Worm (Caenorhabditis elegans): Measurements from ENCODE around the gene wrt-4.

Gene wrt-4

ce11 chrX:15709594-15709993, 47.5 kb downstream of the wrt-4 start:
- peak; percentile 72 for TF ChIP-seq nhr-43 (tag; optimal IDR thresholded peaks at IDR 0.05; ENCODE audit: poor library complexity, severe bottlenecking)
- TF ChIP-seq unc-62 (GFP tag; optimal IDR thresholded peaks at IDR 0.05) = no peak
- TF ChIP-seq aly-2 (tag; optimal IDR thresholded peaks at IDR 0.05) = no peak
- no peak for TF ChIP-seq mml-1 (tag; optimal IDR thresholded peaks at IDR 0.05)
- no peak for TF ChIP-seq nhr-67 (tag; optimal IDR thresholded peaks at IDR 0.05)
- no peak for TF ChIP-seq egl-27 (tag; optimal IDR thresholded peaks at IDR 0.05)
- peak; percentile 13 for TF ChIP-seq R02D3.7 (tag; optimal IDR thresholded peaks at IDR 0.05)
- no peak for TF ChIP-seq unc-39 (tag; optimal IDR thresholded peaks at IDR 0.05)
- TF ChIP-seq nhr-76 (tag; optimal IDR thresholded peaks at IDR 0.05) = no peak
- no peak for TF ChIP-seq ama-1 (optimal IDR thresholded peaks at IDR 0.05)
- no peak for TF ChIP-seq lin-39 (tag; optimal IDR thresholded peaks at IDR 0.05)
- TF ChIP-seq elt-2 (tag; optimal IDR thresholded peaks at IDR 0.05) = peak; percentile 63
- TF ChIP-seq jun-1 (tag; optimal IDR thresholded peaks at IDR 0.05) = peak; percentile 24
- no peak for TF ChIP-seq fos-1 (tag; optimal IDR thresholded peaks at IDR 0.05)
- no peak for TF ChIP-seq nhr-77 (tag; optimal IDR thresholded peaks at IDR 0.05)
- TF ChIP-seq nhr-11 (tag; optimal IDR thresholded peaks at IDR 0.05) = no peak
- TF ChIP-seq tbx-2 (tag; optimal IDR thresholded peaks at IDR 0.05) = no peak
- TF ChIP-seq fkh-10 (GFP tag; optimal IDR thresholded peaks at IDR 0.05) = no peak
- no peak for TF ChIP-seq daf-12 (tag; optimal IDR thresholded peaks at IDR 0.05)
- no peak for TF ChIP-seq ceh-82 (tag; optimal IDR thresholded peaks at IDR 0.05)
- no peak for TF ChIP-seq ztf-11 (tag; optimal IDR thresholded peaks at IDR 0.05)
- no peak for TF ChIP-seq nhr-12 (tag; optimal IDR thresholded peaks at IDR 0.05)
- TF ChIP-seq ztf-4 (tag; optimal IDR thresholded peaks at IDR 0.05) = no peak
- TF ChIP-seq skn-1 (tag; optimal IDR thresholded peaks at IDR 0.05) = no peak
- TF ChIP-seq hmg-11 (tag; optimal IDR thresholded peaks at IDR 0.05) = peak; percentile 22
- no peak for TF ChIP-seq nhr-28 (tag; optimal IDR thresholded peaks at IDR 0.05)
- no peak for TF ChIP-seq lin-15B (tag; optimal IDR thresholded peaks at IDR 0.05)
- no peak for TF ChIP-seq nhr-237 (tag; optimal IDR thresholded peaks at IDR 0.05)
- no peak for TF ChIP-seq ceh-9 (tag; optimal IDR thresholded peaks at IDR 0.05)
- TF ChIP-seq nhr-25 (tag; optimal IDR thresholded peaks at IDR 0.05) = peak; percentile 72
- no peak for TF ChIP-seq ZK546.5 (tag; optimal IDR thresholded peaks at IDR 0.05)
- peak; percentile 44 for TF ChIP-seq pha-4 (tag; optimal IDR thresholded peaks at IDR 0.05)
- peak; percentile 35 for TF ChIP-seq pqm-1 (tag; optimal IDR thresholded peaks at IDR 0.05)
- TF ChIP-seq zag-1 (tag; optimal IDR thresholded peaks at IDR 0.05) = no peak
- TF ChIP-seq lsy-12 (tag; optimal IDR thresholded peaks at IDR 0.05) = no peak
- TF ChIP-seq nhr-23 (tag; optimal IDR thresholded peaks at IDR 0.05) = peak; percentile 35
- peak; percentile 25 for TF ChIP-seq ceh-28 (tag; optimal IDR thresholded peaks at IDR 0.05)
- peak; percentile 16 for TF ChIP-seq nfya-1 (tag; optimal IDR thresholded peaks at IDR 0.05; ENCODE audit: insufficient read depth)

ce11 chrX:15707913-15708312, 49.2 kb downstream of the wrt-4 start, which contains the start of gene nhr-48:
Gene nhr-48 (plus strand): TSS chrX:15708213.
- TF ChIP-seq lsy-12 (tag; optimal IDR thresholded peaks at IDR 0.05) (no peak), hmg-11 (tag; optimal IDR thresholded peaks at IDR 0.05) (no peak)

DNA sequence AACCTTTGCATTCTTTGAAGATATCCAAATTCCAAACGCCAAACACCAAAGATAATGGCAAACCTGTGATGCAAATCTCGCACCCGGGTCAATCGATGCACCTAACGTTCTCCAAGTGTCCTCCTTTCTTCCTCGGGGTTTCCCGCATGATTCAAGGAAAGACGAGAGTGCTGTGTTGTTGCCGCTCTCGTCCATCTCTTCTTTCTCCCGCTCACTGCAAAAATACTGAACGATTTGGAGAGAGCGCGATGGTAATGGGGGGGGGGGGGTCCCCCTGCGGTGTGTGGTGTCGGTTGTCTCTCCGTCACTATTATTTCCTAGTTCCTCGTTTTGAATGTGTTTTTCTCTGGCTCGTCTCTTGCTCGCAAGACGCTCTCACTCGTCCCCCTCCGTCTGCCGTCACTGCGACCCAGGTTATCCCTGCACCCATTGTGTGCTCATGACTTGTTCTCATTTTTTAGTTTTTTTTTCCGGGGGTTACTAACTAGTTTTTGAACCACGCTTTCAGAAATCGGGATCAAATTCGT, 49.6 kb downstream of the wrt-4 start:
- peak; percentile 59 for TF ChIP-seq pqm-1 (tag; optimal IDR thresholded peaks at IDR 0.05)
- TF ChIP-seq nhr-12 (tag; optimal IDR thresholded peaks at IDR 0.05) = no peak
- TF ChIP-seq nhr-77 (tag; optimal IDR thresholded peaks at IDR 0.05) = no peak
- TF ChIP-seq fos-1 (tag; optimal IDR thresholded peaks at IDR 0.05) = peak; percentile 16
- TF ChIP-seq nhr-23 (tag; optimal IDR thresholded peaks at IDR 0.05) = peak; percentile 77
- peak; percentile 88 for TF ChIP-seq pha-4 (tag; optimal IDR thresholded peaks at IDR 0.05)
- TF ChIP-seq nhr-11 (tag; optimal IDR thresholded peaks at IDR 0.05) = peak; percentile 83
- TF ChIP-seq aly-2 (tag; optimal IDR thresholded peaks at IDR 0.05) = no peak
- peak; percentile 77 for TF ChIP-seq ceh-28 (tag; optimal IDR thresholded peaks at IDR 0.05)
- TF ChIP-seq elt-2 (tag; optimal IDR thresholded peaks at IDR 0.05) = peak; percentile 61
- peak; percentile 51 for TF ChIP-seq elt-1 (tag; optimal IDR thresholded peaks at IDR 0.05)
- TF ChIP-seq skn-1 (tag; optimal IDR thresholded peaks at IDR 0.05) = peak; percentile 58
- TF ChIP-seq lin-15B (tag; optimal IDR thresholded peaks at IDR 0.05) = peak; percentile 49
- TF ChIP-seq egl-27 (tag; optimal IDR thresholded peaks at IDR 0.05) = peak; percentile 93
- peak; percentile 61 for TF ChIP-seq unc-62 (GFP tag; optimal IDR thresholded peaks at IDR 0.05)
- peak; percentile 48 for TF ChIP-seq lsy-12 (tag; optimal IDR thresholded peaks at IDR 0.05)
- TF ChIP-seq unc-39 (tag; optimal IDR thresholded peaks at IDR 0.05) = no peak
- no peak for TF ChIP-seq daf-12 (tag; optimal IDR thresholded peaks at IDR 0.05)
- no peak for TF ChIP-seq ztf-4 (tag; optimal IDR thresholded peaks at IDR 0.05)
- peak; percentile 44 for TF ChIP-seq tbx-2 (tag; optimal IDR thresholded peaks at IDR 0.05)
- peak; percentile 86 for TF ChIP-seq nfya-1 (tag; optimal IDR thresholded peaks at IDR 0.05; ENCODE audit: insufficient read depth)
- TF ChIP-seq zag-1 (tag; optimal IDR thresholded peaks at IDR 0.05) = no peak
- TF ChIP-seq fkh-10 (GFP tag; optimal IDR thresholded peaks at IDR 0.05) = peak; percentile 83
- peak; percentile 79 for TF ChIP-seq hmg-11 (tag; optimal IDR thresholded peaks at IDR 0.05)
- peak; percentile 90 for TF ChIP-seq jun-1 (tag; optimal IDR thresholded peaks at IDR 0.05)
- TF ChIP-seq lin-39 (tag; optimal IDR thresholded peaks at IDR 0.05) = peak; percentile 97
- TF ChIP-seq ama-1 (optimal IDR thresholded peaks at IDR 0.05) = peak; percentile 61
- TF ChIP-seq mdl-1 (tag; optimal IDR thresholded peaks at IDR 0.05) = peak; percentile 88
- TF ChIP-seq snpc-4 (tag; optimal IDR thresholded peaks at IDR 0.05) = peak; percentile 84
- TF ChIP-seq egl-5 (tag; optimal IDR thresholded peaks at IDR 0.05) = peak; percentile 65
- TF ChIP-seq nhr-43 (tag; optimal IDR thresholded peaks at IDR 0.05; ENCODE audit: poor library complexity, severe bottlenecking) = peak; percentile 55
- peak; percentile 47 for TF ChIP-seq R02D3.7 (tag; optimal IDR thresholded peaks at IDR 0.05)

Measured in whole organism, L3 larva.